Worm (Caenorhabditis elegans): ENCODE measurements around the gene scl-18.

Gene scl-18

ce11 chrIV:11721878-11722277, 32.4 kb downstream of the scl-18 start:
- TF ChIP-seq elt-2 (tag; optimal IDR thresholded peaks at IDR 0.05) (peak; percentile 65), pha-4 (tag; optimal IDR thresholded peaks at IDR 0.05) (peak; percentile 2), ztf-4 (tag; optimal IDR thresholded peaks at IDR 0.05) (no peak), jun-1 (tag; optimal IDR thresholded peaks at IDR 0.05) (no peak), nhr-67 (tag; optimal IDR thresholded peaks at IDR 0.05) (no peak), pqm-1 (tag; optimal IDR thresholded peaks at IDR 0.05) (peak; percentile 16)

DNA sequence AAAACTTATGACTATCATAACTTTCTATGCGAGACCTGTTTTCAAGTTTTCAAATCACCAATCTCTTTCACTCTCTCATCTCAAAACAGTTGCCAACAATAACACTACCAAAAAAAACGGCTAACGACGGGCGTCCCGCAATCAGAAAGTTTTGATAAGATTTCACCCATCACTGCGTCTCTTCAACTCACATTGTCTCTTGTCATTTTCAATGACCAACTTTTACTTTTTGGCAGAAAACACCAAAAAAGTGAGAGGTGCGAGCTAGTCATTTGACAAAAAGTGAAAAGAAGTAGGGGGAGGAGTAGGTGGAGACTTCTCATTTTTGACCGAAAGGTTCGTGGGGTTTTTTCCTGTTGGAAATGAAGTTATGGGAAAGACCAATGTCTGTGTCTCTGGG, 35.6 kb downstream of the scl-18 start:
- TF ChIP-seq hmg-11 (tag; optimal IDR thresholded peaks at IDR 0.05) (no peak), unc-62 (GFP tag; optimal IDR thresholded peaks at IDR 0.05) (no peak), sea-2 (GFP tag; optimal IDR thresholded peaks at IDR 0.05) (no peak), nhr-25 (tag; optimal IDR thresholded peaks at IDR 0.05) (peak; percentile 8)

ce11 chrIV:11717094-11717876, 36.9 kb downstream of the scl-18 start:
- no peak for TF ChIP-seq egl-27 (tag; optimal IDR thresholded peaks at IDR 0.05)
- peak; percentile 20 for TF ChIP-seq nhr-25 (tag; optimal IDR thresholded peaks at IDR 0.05)
- TF ChIP-seq jun-1 (tag; optimal IDR thresholded peaks at IDR 0.05) = no peak
- no peak for TF ChIP-seq mdl-1 (tag; optimal IDR thresholded peaks at IDR 0.05)
- no peak for TF ChIP-seq nhr-23 (tag; optimal IDR thresholded peaks at IDR 0.05)
- no peak for TF ChIP-seq pha-4 (tag; optimal IDR thresholded peaks at IDR 0.05)
- peak; percentile 19 for TF ChIP-seq hmg-11 (tag; optimal IDR thresholded peaks at IDR 0.05)
- TF ChIP-seq fkh-10 (GFP tag; optimal IDR thresholded peaks at IDR 0.05) = peak; percentile 18
- no peak for TF ChIP-seq nhr-11 (tag; optimal IDR thresholded peaks at IDR 0.05)
- TF ChIP-seq zag-1 (tag; optimal IDR thresholded peaks at IDR 0.05) = no peak

ce11 chrIV:11716414-11716813, 37.8 kb downstream of the scl-18 start:
- no peak for TF ChIP-seq nfya-1 (tag; optimal IDR thresholded peaks at IDR 0.05; ENCODE audit: insufficient read depth)
- no peak for TF ChIP-seq ama-1 (optimal IDR thresholded peaks at IDR 0.05)
- TF ChIP-seq fkh-10 (GFP tag; optimal IDR thresholded peaks at IDR 0.05) = no peak
- no peak for TF ChIP-seq ceh-82 (tag; optimal IDR thresholded peaks at IDR 0.05)
- peak; percentile 70 for TF ChIP-seq egl-5 (tag; optimal IDR thresholded peaks at IDR 0.05)
- no peak for TF ChIP-seq hmg-11 (tag; optimal IDR thresholded peaks at IDR 0.05)

DNA sequence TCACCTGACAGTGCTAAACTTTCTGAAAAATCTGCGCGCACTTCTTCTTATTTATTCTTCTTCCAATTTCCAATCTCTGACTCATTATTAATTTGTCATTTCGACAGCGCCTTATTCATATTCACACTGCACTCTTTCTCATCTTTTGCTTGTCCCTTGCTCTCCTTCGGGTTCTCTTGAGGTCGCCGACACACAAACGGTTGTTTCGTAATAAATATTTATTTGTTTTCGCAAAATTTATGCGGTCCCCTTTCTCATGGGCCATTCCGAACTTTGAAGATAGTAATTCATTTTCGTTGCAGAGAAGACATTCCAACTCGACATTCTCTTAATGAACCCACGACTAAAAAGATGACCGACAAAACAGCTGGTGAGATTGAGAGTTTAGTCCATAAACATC, 39.5 kb downstream of the scl-18 start, which contains the start of gene magi-1:
TSS of gene magi-1 (plus strand) at position 301 of the 400 bp plus-strand sequence.
- TF ChIP-seq zag-1 (tag; optimal IDR thresholded peaks at IDR 0.05) (no peak), daf-12 (tag; optimal IDR thresholded peaks at IDR 0.05) (no peak), lin-15B (tag; optimal IDR thresholded peaks at IDR 0.05) (no peak), unc-62 (GFP tag; optimal IDR thresholded peaks at IDR 0.05) (no peak), eor-1 (tag; optimal IDR thresholded peaks at IDR 0.05) (no peak), skn-1 (tag; optimal IDR thresholded peaks at IDR 0.05) (no peak), nhr-12 (tag; optimal IDR thresholded peaks at IDR 0.05) (no peak), sea-2 (GFP tag; optimal IDR thresholded peaks at IDR 0.05) (no peak), pqm-1 (tag; optimal IDR thresholded peaks at IDR 0.05) (no peak), mml-1 (tag; optimal IDR thresholded peaks at IDR 0.05) (no peak), fos-1 (tag; optimal IDR thresholded peaks at IDR 0.05) (no peak), ztf-11 (tag; optimal IDR thresholded peaks at IDR 0.05) (no peak), ZK546.5 (tag; optimal IDR thresholded peaks at IDR 0.05) (no peak), lin-39 (tag; optimal IDR thresholded peaks at IDR 0.05) (no peak), nhr-76 (tag; optimal IDR thresholded peaks at IDR 0.05) (no peak), nfya-1 (tag; optimal IDR thresholded peaks at IDR 0.05; ENCODE audit: insufficient read depth) (no peak), elt-2 (tag; optimal IDR thresholded peaks at IDR 0.05) (no peak), nhr-77 (tag; optimal IDR thresholded peaks at IDR 0.05) (no peak), ceh-82 (tag; optimal IDR thresholded peaks at IDR 0.05) (no peak), snpc-4 (tag; optimal IDR thresholded peaks at IDR 0.05) (no peak)

All from whole organism, L3 larva.